Fruit fly (Drosophila melanogaster) whole organism, adult: ENCODE data around the gene Prat2.

Source experiments
- CG11617 ChIP-seq: fragments of 200-800 bp; sonication (Bioruptor generic); optimal IDR thresholded peaks from 2 replicates; lab custom pipeline; 2017; ENCODE audit warnings: mild to moderate bottlenecking, missing biosample characterization, missing genetic modification reagents, missing genetic modification characterization
- CG12768 ChIP-seq: fragments of 200-800 bp; sonication (Bioruptor generic); optimal IDR thresholded peaks from 2 replicates; lab custom pipeline; 2017; ENCODE audit warnings: missing biosample characterization, missing genetic modification characterization, mild to moderate bottlenecking, moderate library complexity, missing genetic modification reagents
- CG14711 ChIP-seq: fragments of 200-800 bp; sonication (Bioruptor generic); optimal IDR thresholded peaks from 2 replicates; lab custom pipeline; 2018; ENCODE audit warnings: missing biosample characterization, mild to moderate bottlenecking, missing genetic modification characterization, moderate library complexity
- CG1620 ChIP-seq: fragments of 200-800 bp; sonication (Bioruptor generic); optimal IDR thresholded peaks from 2 replicates; lab custom pipeline; 2016; ENCODE audit warnings: missing biosample characterization, missing genetic modification characterization
- Mnt ChIP-seq: fragments of 200-800 bp; sonication (Bioruptor generic); optimal IDR thresholded peaks from 2 replicates; lab custom pipeline; 2016; ENCODE audit warnings: missing biosample characterization, mild to moderate bottlenecking, missing genetic modification characterization
- cic ChIP-seq: fragments of 200-800 bp; sonication (Bioruptor generic); optimal IDR thresholded peaks from 2 replicates; lab custom pipeline; 2017; ENCODE audit warnings: missing biosample characterization, mild to moderate bottlenecking, missing genetic modification characterization, moderate library complexity
- pad ChIP-seq: fragments of 200-800 bp; sonication (Bioruptor generic); optimal IDR thresholded peaks from 3 replicates; lab custom pipeline; 2017; ENCODE audit warnings: missing biosample characterization, missing genetic modification characterization, mild to moderate bottlenecking, moderate library complexity, missing genetic modification reagents
- toe ChIP-seq: fragments of 200-800 bp; sonication (Bioruptor generic); optimal IDR thresholded peaks from 2 replicates; lab custom pipeline; 2016; ENCODE audit warnings: missing biosample characterization, missing genetic modification characterization

dm6 chr3L:6945357-6945756 lies 30.7 kb upstream of the Prat2 start:
- TF ChIP-seq cic (GFP tag; lab: Kevin White, UChicago) (no peak), toe (GFP tag; lab: Kevin White, UChicago) (no peak), CG14711 (tag; lab: Kevin White, UChicago) (no peak), CG1620 (GFP tag; lab: Kevin White, UChicago) (no peak), CG11617 (GFP tag; lab: Kevin White, UChicago) (no peak), Mnt (GFP tag; lab: Kevin White, UChicago) (no peak), pad (GFP tag; lab: Kevin White, UChicago) (no peak), CG12768 (no peak)
